Fruit fly (Drosophila melanogaster): Measurements from ENCODE around the gene alphaTub85E.
A peak's percentile ranks its signal among the peaks of the same experiment; 100 is the strongest.

The alphaTub85E gene

DNA sequence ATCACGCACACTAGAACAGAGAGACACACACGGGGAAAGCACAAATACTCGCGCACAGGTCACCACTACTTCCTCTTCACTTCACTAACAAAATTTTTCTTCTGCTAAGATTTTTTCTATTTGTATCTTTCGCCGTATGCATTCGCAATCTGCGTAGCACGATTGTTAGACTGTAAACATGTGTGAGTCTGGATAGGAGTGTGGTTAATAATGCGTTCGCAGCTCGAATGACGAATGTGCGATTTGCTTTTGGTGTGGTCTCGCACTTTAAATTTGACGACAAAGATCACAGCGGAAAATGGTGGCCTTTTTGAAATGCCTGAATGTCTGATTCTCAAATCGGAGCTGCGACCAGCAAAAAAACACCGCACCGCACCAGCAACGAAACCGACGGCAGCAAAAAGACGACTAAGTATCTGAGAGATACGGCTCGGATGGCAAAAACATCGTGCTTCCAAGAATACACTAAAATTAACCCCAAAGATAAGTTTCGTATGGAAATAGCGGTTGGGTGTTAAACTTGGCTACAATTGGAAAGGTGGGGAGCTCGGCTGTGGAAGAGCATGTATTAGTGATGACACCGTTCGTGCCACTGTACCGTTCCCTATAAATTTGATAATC is 27.9 kb downstream of the alphaTub85E start, which contains the start of gene Unc-115a (continued):
- TF ChIP-seq CG6854 (GFP tag; optimal IDR thresholded peaks at IDR 0.05): peak; percentile 28
- peak; percentile 77 for TF ChIP-seq CG15479 (GFP tag; optimal IDR thresholded peaks at IDR 0.05)
- peak in 1 of 2 experiments; percentile 6 for TF ChIP-seq Hr51 (GFP tag; optimal IDR thresholded peaks at IDR 0.05)
- TF ChIP-seq CrebB (tag; optimal IDR thresholded peaks at IDR 0.05): peak; percentile 18
- peak; percentile 25 for TF ChIP-seq Dip3 (GFP tag; optimal IDR thresholded peaks at IDR 0.05)
- peak; percentile 97 for TF ChIP-seq pzg (GFP tag; optimal IDR thresholded peaks at IDR 0.05)
- TF ChIP-seq NK7.1 (GFP tag; optimal IDR thresholded peaks at IDR 0.05): peak; percentile 10
- TF ChIP-seq CG4282 (GFP tag; optimal IDR thresholded peaks at IDR 0.05): peak; percentile 56
- TF ChIP-seq CG12391 (tag; optimal IDR thresholded peaks at IDR 0.05): peak; percentile 59
- peak; percentile 40 for TF ChIP-seq mirr (GFP tag; optimal IDR thresholded peaks at IDR 0.05)
- peak; percentile 62 for TF ChIP-seq CG12769 (tag; optimal IDR thresholded peaks at IDR 0.05)
- TF ChIP-seq zfh2 (GFP tag; optimal IDR thresholded peaks at IDR 0.05): peak; percentile 54
- TF ChIP-seq NC2α (GFP tag; optimal IDR thresholded peaks at IDR 0.05): peak; percentile 43
- no peak for TF ChIP-seq Dref (GFP tag; IDR thresholded peaks at IDR 0.05)
- peak; percentile 12 for TF ChIP-seq tx (GFP tag; optimal IDR thresholded peaks at IDR 0.05)
- no peak for TF ChIP-seq CG12942 (GFP tag; optimal IDR thresholded peaks at IDR 0.05)
- TF ChIP-seq CG10979 (tag; optimal IDR thresholded peaks at IDR 0.05): peak; percentile 36
- TF ChIP-seq knrl (GFP tag; IDR thresholded peaks at IDR 0.05; ENCODE audit: partially characterized antibody): no peak
- peak; percentile 45 for TF ChIP-seq tin (GFP tag; optimal IDR thresholded peaks at IDR 0.05)
- peak; percentile 29 for TF ChIP-seq CG30403 (GFP tag; optimal IDR thresholded peaks at IDR 0.05)
- TF ChIP-seq tup (GFP tag; optimal IDR thresholded peaks at IDR 0.05): no peak
- peak; percentile 86 for TF ChIP-seq Sry-δ (GFP tag; optimal IDR thresholded peaks at IDR 0.05)
- TF ChIP-seq CG8290 (GFP tag; optimal IDR thresholded peaks at IDR 0.05): peak; percentile 12
- TF ChIP-seq CG8290 (tag; optimal IDR thresholded peaks at IDR 0.05): peak in 1 of 2 experiments; percentile 86
- TF ChIP-seq NC2β (GFP tag; optimal IDR thresholded peaks at IDR 0.05): peak; percentile 31
- peak; percentile 15 for TF ChIP-seq bab2 (GFP tag; optimal IDR thresholded peaks at IDR 0.05)
- TF ChIP-seq vfl (GFP tag; optimal IDR thresholded peaks at IDR 0.05): peak; percentile 39
- TF ChIP-seq CG2120 (GFP tag; optimal IDR thresholded peaks at IDR 0.05): peak; percentile 69
- peak; percentile 79 for TF ChIP-seq CTCF (GFP tag; optimal IDR thresholded peaks at IDR 0.05)
- TF ChIP-seq CG2202 (tag; optimal IDR thresholded peaks at IDR 0.05): peak; percentile 3
- peak; percentile 76 for TF ChIP-seq CG33213 (GFP tag; optimal IDR thresholded peaks at IDR 0.05)
- peak; percentile 74 for TF ChIP-seq CG10267 (tag; optimal IDR thresholded peaks at IDR 0.05)
- no peak for TF ChIP-seq CG14860 (GFP tag; IDR thresholded peaks at IDR 0.05; ENCODE audit: partially characterized antibody)
- peak; percentile 94 for TF ChIP-seq dm (GFP tag; optimal IDR thresholded peaks at IDR 0.05)
- TF ChIP-seq peb (GFP tag; IDR thresholded peaks at IDR 0.05): no peak
- TF ChIP-seq ftz-f1 (GFP tag; optimal IDR thresholded peaks at IDR 0.05): peak; percentile 58
- TF ChIP-seq CG12659 (GFP tag; optimal IDR thresholded peaks at IDR 0.05): peak; percentile 86
- peak; percentile 46 for TF ChIP-seq HLHmδ (GFP tag; optimal IDR thresholded peaks at IDR 0.05)
- peak; percentile 40 for TF ChIP-seq Bdp1 (GFP tag; optimal IDR thresholded peaks at IDR 0.05)
- peak; percentile 92 for TF ChIP-seq Ets97D (GFP tag; optimal IDR thresholded peaks at IDR 0.05)
- TF ChIP-seq Pdp1 (GFP tag; optimal IDR thresholded peaks at IDR 0.05): peak; percentile 27 to 63
- TF ChIP-seq Xbp1 (GFP tag; optimal IDR thresholded peaks at IDR 0.05): peak; percentile 30
- peak; percentile 23 for TF ChIP-seq Fer1 (GFP tag; optimal IDR thresholded peaks at IDR 0.05)
- no peak for TF ChIP-seq CG32767 (GFP tag; IDR thresholded peaks at IDR 0.05)
- no peak for TF ChIP-seq CG6689 (GFP tag; IDR thresholded peaks at IDR 0.05)
- TF ChIP-seq trem (tag; optimal IDR thresholded peaks at IDR 0.05): peak; percentile 79
- peak in 1 of 2 experiments; percentile 20 for TF ChIP-seq chif (GFP tag; optimal IDR thresholded peaks at IDR 0.05)
- TF ChIP-seq CG1647 (GFP tag; optimal IDR thresholded peaks at IDR 0.05): peak; percentile 36
- peak; percentile 13 for TF ChIP-seq schlank (tag; optimal IDR thresholded peaks at IDR 0.05)
- peak; percentile 42 for TF ChIP-seq CG9817 (tag; optimal IDR thresholded peaks at IDR 0.05)
- peak; percentile 43 for TF ChIP-seq CG12236 (GFP tag; optimal IDR thresholded peaks at IDR 0.05)

Data from whole organism, embryonic.